Worm (Caenorhabditis elegans) whole organism, young adult: ENCODE data around the gene E04F6.15.

Experiments used
- D2030.7 ChIP-seq: fragments of 200-800 bp; sonication (Bioruptor generic); IDR thresholded peaks from 2 replicates; pipeline ENCODE4 v1.3.6; 2022; ENCODE audit warnings: missing genetic modification reagents, missing genetic modification characterization, missing compliant biosample characterization
- F33H1.4 ChIP-seq: fragments of 200-800 bp; sonication (Bioruptor generic); IDR thresholded peaks from 2 replicates; pipeline ENCODE4 v1.3.6; 2022; ENCODE audit warnings: missing genetic modification reagents, missing genetic modification characterization, missing compliant biosample characterization
- F39B2.1 ChIP-seq: fragments of 200-800 bp; sonication (Bioruptor generic); IDR thresholded peaks from 2 replicates; pipeline ENCODE4 v1.3.6; 2022; ENCODE audit warnings: missing genetic modification reagents, missing genetic modification characterization, missing compliant biosample characterization
- F57A8.1 ChIP-seq: fragments of 200-800 bp; sonication (Bioruptor generic); optimal IDR thresholded peaks from 2 replicates; lab custom pipeline; 2018; ENCODE audit warnings: mild to moderate bottlenecking, missing genetic modification characterization, moderate library complexity, missing compliant biosample characterization
- Y53F4B.3 ChIP-seq: fragments of 200-800 bp; sonication (Bioruptor generic); IDR thresholded peaks from 2 replicates; pipeline ENCODE4 v1.3.6; 2022; ENCODE audit warnings: missing genetic modification reagents, missing genetic modification characterization, missing compliant biosample characterization
- attf-3 ChIP-seq: fragments of 200-800 bp; sonication (Bioruptor generic); conservative IDR thresholded peaks from 2 replicates; pipeline ENCODE4 v1.3.6; 2022; ENCODE audit warnings: missing genetic modification reagents, missing genetic modification characterization, missing compliant biosample characterization
- attf-5 ChIP-seq: fragments of 200-800 bp; sonication (Bioruptor generic); optimal IDR thresholded peaks from 2 replicates; lab custom pipeline; 2018; ENCODE audit warnings: mild to moderate bottlenecking, missing genetic modification characterization, missing compliant biosample characterization
- bed-1 ChIP-seq: fragments of 200-800 bp; sonication (Bioruptor generic); IDR thresholded peaks from 2 replicates; pipeline ENCODE4 v1.3.6; 2022; ENCODE audit warnings: missing genetic modification reagents, missing genetic modification characterization, missing compliant biosample characterization
- chd-7 ChIP-seq: sonication (generic microtip); optimal IDR thresholded peaks from 2 replicates; lab custom pipeline; 2016; ENCODE audit warnings: mild to moderate bottlenecking, missing genetic modification characterization, moderate library complexity, missing compliant biosample characterization
- dox-1 ChIP-seq: fragments of 200-800 bp; sonication (Bioruptor generic); IDR thresholded peaks from 2 replicates; pipeline ENCODE4 v1.3.6; 2022; ENCODE audit warnings: missing genetic modification reagents, missing genetic modification characterization, missing compliant biosample characterization
- dpff-1 ChIP-seq: sonication (generic microtip); optimal IDR thresholded peaks from 2 replicates; lab custom pipeline; 2017; ENCODE audit warnings: mild to moderate bottlenecking, missing genetic modification characterization, missing compliant biosample characterization
- ekl-4 ChIP-seq: fragments of 200-800 bp; sonication (Bioruptor generic); IDR thresholded peaks from 2 replicates; pipeline ENCODE4 v1.3.6; 2022; ENCODE audit warnings: missing genetic modification reagents, missing genetic modification characterization, missing compliant biosample characterization
- ets-4 ChIP-seq: fragments of 200-800 bp; sonication (Bioruptor generic); optimal IDR thresholded peaks from 2 replicates; lab custom pipeline; 2018; ENCODE audit warnings: mild to moderate bottlenecking, missing genetic modification characterization, missing compliant biosample characterization
- hmg-1.2 ChIP-seq: fragments of 200-800 bp; sonication (Bioruptor generic); IDR thresholded peaks from 2 replicates; pipeline ENCODE4 v1.3.6; 2022; ENCODE audit warnings: missing genetic modification reagents, missing genetic modification characterization, missing compliant biosample characterization
- let-607 ChIP-seq, 2 experiments: fragments of 200-800 bp in 1 of 2; sonication (Bioruptor generic) in 1 of 2; sonication (generic microtip) in 1 of 2; optimal IDR thresholded peaks; 2 replicates each; lab custom pipeline; 2016 to 2018; ENCODE audit warnings: mild to moderate bottlenecking in 2 of 2, missing compliant biosample characterization in 2 of 2, missing genetic modification characterization in 2 of 2, moderate library complexity in 2 of 2, missing genotype in 1 of 2
- lin-26 ChIP-seq: fragments of 200-800 bp; sonication (Bioruptor generic); IDR thresholded peaks from 2 replicates; pipeline ENCODE4 v1.3.6; 2022; ENCODE audit warnings: missing genetic modification reagents, missing genetic modification characterization, missing compliant biosample characterization
- lin-35 ChIP-seq, 3 experiments: fragments of 150-350 bp in 2 of 3; sonication (generic microtip) in 1 of 3; optimal IDR thresholded peaks; 2 replicates each; lab custom pipeline; 2014 to 2018; ENCODE audit warnings: missing biosample characterization in 3 of 3, missing genetic modification characterization in 3 of 3, missing genetic modification reagents in 3 of 3
- nfyb-1 ChIP-seq: fragments of 200-800 bp; sonication (Bioruptor generic); IDR thresholded peaks from 2 replicates; pipeline ENCODE4 v1.3.6; 2022; ENCODE audit warnings: missing genetic modification reagents, missing genetic modification characterization, missing compliant biosample characterization
- nhr-80 ChIP-seq: sonication (generic microtip); optimal IDR thresholded peaks from 2 replicates; lab custom pipeline; 2016; ENCODE audit warnings: missing genetic modification characterization, missing compliant biosample characterization
- pbrm-1 ChIP-seq: fragments of 200-800 bp; sonication (Bioruptor generic); IDR thresholded peaks from 2 replicates; pipeline ENCODE4 v1.3.6; 2022; ENCODE audit warnings: missing genetic modification reagents, missing genetic modification characterization, missing compliant biosample characterization
- rcor-1 ChIP-seq: fragments of 200-800 bp; sonication (Bioruptor generic); IDR thresholded peaks from 2 replicates; pipeline ENCODE4 v1.3.6; 2022; ENCODE audit warnings: missing genetic modification reagents, missing genetic modification characterization, missing compliant biosample characterization
- sea-2 ChIP-seq: fragments of 200-800 bp; sonication (Bioruptor generic); IDR thresholded peaks from 2 replicates; pipeline ENCODE4 v1.3.6; 2022; ENCODE audit warnings: missing genetic modification characterization, missing compliant biosample characterization
- snpc-4 ChIP-seq, 5 experiments: fragments of 150-350 bp in 1 of 5; sonication (generic microtip) in 4 of 5; optimal IDR thresholded peaks; 2 replicates each; lab custom pipeline; 2014 to 2018; ENCODE audit warnings: missing genetic modification characterization in 5 of 5, missing biosample characterization in 3 of 5, antibody characterized with exemption in 2 of 5, mild to moderate bottlenecking in 2 of 5, missing compliant biosample characterization in 2 of 5, missing genotype in 2 of 5, moderate library complexity in 2 of 5, missing genetic modification reagents in 1 of 5
- unc-62 ChIP-seq: fragments of 150-350 bp; optimal IDR thresholded peaks from 2 replicates; lab custom pipeline; 2014; ENCODE audit warnings: missing biosample characterization, missing genetic modification reagents, missing genetic modification characterization
- ztf-6 ChIP-seq: fragments of 200-800 bp; sonication (Bioruptor generic); IDR thresholded peaks from 2 replicates; pipeline ENCODE4 v1.3.6; 2022; ENCODE audit warnings: missing genetic modification reagents, missing genetic modification characterization, missing compliant biosample characterization

The E04F6.15 gene

DNA sequence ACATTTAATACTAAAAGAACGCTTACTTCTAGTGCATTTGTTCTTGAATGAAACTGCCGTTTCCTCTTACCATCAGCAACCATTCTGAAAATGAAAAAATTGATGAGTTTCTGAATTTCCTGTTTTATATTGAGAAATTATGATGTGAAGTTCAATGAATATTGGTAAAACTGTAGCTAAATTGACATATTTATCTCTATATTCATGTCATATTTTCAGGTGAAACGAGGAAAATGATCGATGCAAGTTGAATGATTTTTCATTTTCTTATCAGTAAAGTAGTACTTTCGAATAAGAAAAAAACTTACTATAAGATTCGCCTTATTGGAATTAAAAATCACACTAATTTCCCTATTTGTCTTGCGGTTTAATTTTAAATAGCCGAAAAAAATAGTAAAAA is at the start of gene E04F6.15:
E04F6.15 (minus strand) TSS at position 101 of the 400 bp plus-strand sequence.
- TF ChIP-seq sea-2 (GFP tag; lab: Robert Waterston, UW) (no peak), Y53F4B.3 (GFP tag; lab: Robert Waterston, UW) (no peak), rcor-1 (GFP tag; lab: Robert Waterston, UW) (no peak), ets-4 (no peak), F33H1.4 (no peak), snpc-4 (GFP tag; optimal IDR thresholded peaks at IDR 0.05; lab: Kevin White, UChicago) (no peak), snpc-4 (tag; optimal IDR thresholded peaks at IDR 0.05; lab: Kevin White, UChicago) (no peak), F57A8.1 (GFP tag; lab: Kevin White, UChicago) (no peak), chd-7 (tag; lab: Kevin White, UChicago) (no peak), bed-1 (GFP tag; lab: Robert Waterston, UW) (no peak)
- TF ChIP-seq, all 124 proteins: peak for 0

DNA sequence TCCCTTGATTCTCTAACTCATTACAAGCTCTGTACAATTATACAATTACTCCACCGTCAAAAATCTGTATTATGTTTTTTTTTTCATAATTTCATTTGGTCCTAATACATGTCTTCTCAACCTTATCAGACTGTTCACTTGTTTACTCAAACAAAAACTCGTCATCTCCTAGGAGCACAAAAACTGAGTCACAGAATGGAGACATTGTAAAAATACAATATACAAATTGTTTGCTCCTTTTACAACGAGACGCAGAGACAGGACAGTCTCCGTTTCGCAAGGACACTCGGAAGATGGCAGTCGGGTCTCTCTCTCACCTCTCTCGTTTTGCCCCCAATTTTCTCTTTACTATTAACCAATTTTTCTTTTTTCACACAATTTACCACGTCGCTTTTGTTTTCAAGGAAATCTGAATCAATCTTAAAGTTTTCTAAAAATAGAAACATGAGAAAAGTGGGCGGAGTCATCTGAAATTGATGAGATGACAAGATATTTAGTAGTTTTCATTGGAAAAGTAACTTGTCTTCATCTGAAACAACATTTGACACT is 45.6 kb upstream of the E04F6.15 start, which contains the start of gene F32A5.8:
F32A5.8 (plus strand) TSS at position 499 of the 549 bp plus-strand sequence.
- 0 out of 2 replicates have a peak, but pooled peaks have one; percentile 15 for TF ChIP-seq nfyb-1 (GFP tag; lab: Robert Waterston, UW)
- TF ChIP-seq sea-2 (GFP tag; lab: Robert Waterston, UW) = no peak
- 0 out of 2 replicates have a peak, but pooled peaks have one; percentile 16 for TF ChIP-seq hmg-1.2 (GFP tag; lab: Robert Waterston, UW)
- peak; percentile 29; the same call in 1 of the 2 replicates for TF ChIP-seq pbrm-1 (GFP tag; lab: Robert Waterston, UW)
- 0 out of 2 replicates have a peak, but pooled peaks have one; percentile 36 for TF ChIP-seq ekl-4 (GFP tag; lab: Robert Waterston, UW)
- TF ChIP-seq F39B2.1 = no peak
- TF ChIP-seq attf-3 (GFP tag; lab: Robert Waterston, UW) = 0 out of 2 replicates have a peak, but pooled peaks have one; percentile 23
- TF ChIP-seq nhr-80 (tag; lab: Kevin White, UChicago) = peak; percentile 82
- peak; percentile 15 for TF ChIP-seq attf-5 (GFP tag; lab: Kevin White, UChicago)

DNA sequence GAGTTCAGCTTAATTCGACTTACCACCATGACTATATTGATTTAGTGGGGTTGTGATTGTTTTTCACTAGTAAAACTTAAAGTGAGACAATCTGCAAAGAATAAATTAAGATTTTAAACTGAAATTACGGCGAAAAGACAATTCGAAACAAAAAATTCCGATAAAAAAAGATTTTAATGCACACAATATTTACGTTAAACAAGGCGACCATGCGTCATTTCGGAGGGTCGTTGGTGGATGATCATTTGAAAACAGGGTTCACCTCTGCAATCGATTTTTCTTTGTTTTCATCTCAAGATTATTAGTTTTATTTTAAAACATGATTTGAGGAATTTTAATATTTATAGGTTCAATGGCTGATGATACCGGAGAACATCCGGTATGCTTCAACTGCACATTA is 43.0 kb upstream of the E04F6.15 start, which contains the start of gene lsm-4:
lsm-4 (minus strand) TSS at position 91 of the 400 bp plus-strand sequence.
- TF ChIP-seq ztf-6 (GFP tag; lab: Robert Waterston, UW) = no peak
- TF ChIP-seq attf-3 (GFP tag; lab: Robert Waterston, UW) = peak; percentile 86
- TF ChIP-seq dox-1 (GFP tag; lab: Robert Waterston, UW) = no peak

DNA sequence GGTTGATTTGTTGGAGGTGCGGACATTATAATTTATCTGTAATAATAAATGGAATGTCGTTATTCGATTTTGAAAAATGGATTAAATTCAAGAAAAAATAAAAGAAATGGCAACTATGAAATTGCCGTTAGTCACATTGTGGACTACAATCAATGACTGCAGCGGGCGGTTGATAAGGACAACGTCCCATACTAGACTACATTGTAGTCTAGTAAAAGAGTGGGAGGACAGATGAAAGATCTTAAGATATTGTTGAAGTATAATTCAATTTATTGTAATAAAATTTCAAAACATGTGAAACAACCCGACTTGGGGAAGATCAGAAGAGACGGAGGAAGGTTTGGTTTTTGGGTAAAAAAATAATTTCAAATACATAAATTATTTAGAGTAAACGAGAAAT is 41.9 kb upstream of the E04F6.15 start, which contains the start of the genes prx-13 and ada-2:
prx-13 (minus strand) TSS at position 38 of the 400 bp plus-strand sequence.
ada-2 (plus strand) TSS at position 282 of the 400 bp plus-strand sequence.
- TF ChIP-seq snpc-4 (GFP tag; optimal IDR thresholded peaks at IDR 0.05; lab: Kevin White, UChicago) (no peak), snpc-4 (tag; optimal IDR thresholded peaks at IDR 0.05; lab: Kevin White, UChicago) (peak in 1 of 4 experiments; percentile 15), lin-35 (GFP tag; optimal IDR thresholded peaks at IDR 0.05; lab: Kevin White, UChicago) (no peak), nhr-80 (tag; lab: Kevin White, UChicago) (peak; percentile 62), F57A8.1 (GFP tag; lab: Kevin White, UChicago) (no peak), D2030.7 (GFP tag; lab: Robert Waterston, UW) (no peak)
- TF ChIP-seq, all 124 proteins: peak for 2

DNA sequence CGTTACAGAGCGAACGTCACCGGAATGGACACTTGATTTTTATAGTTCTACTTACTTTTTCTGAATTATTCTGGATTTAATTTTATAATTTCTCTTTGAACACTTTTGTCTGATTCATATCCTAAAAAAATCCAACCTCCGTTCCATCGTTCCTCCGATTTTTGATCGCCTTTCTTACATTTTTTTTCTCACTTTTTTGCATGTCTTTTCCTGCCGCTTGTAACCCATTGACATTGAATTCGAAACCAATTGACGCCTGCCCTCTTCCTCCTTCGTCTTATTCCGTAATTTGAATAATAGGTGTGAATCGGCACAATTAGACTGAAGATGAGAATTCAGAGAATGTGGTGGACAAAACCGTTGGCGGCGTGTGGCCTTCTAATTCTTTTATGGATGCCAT is 35.5 kb upstream of the E04F6.15 start, which contains the start of gene skpo-3:
skpo-3 (plus strand) TSS at position 301 of the 400 bp plus-strand sequence.
- TF ChIP-seq attf-3 (GFP tag; lab: Robert Waterston, UW) (no peak), D2030.7 (GFP tag; lab: Robert Waterston, UW) (no peak)
- TF ChIP-seq, all 124 proteins: peak for 0

DNA sequence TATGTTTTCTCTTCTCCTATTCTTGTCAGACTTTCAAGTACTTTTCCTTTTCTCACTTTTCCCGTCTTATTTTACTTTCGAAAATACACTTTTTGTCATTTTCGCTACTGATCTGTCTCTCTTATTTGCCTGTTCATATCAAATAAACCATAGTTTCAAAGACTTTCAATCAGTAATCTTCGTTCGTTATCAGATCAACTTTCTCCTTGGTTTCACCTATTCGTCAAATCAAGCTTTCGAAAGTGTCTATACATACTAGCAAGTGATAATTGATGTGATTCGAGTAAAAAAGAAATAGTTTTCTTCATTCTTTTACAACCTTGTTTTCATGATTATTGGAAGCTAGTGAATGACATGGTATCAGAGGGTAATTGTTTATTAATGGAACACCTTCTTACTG is 32.7 kb upstream of the E04F6.15 start:
- no peak for TF ChIP-seq unc-62 (GFP tag; lab: Kevin White, UChicago)
- no peak for TF ChIP-seq let-607 (tag; optimal IDR thresholded peaks at IDR 0.05; lab: Kevin White, UChicago)
- TF ChIP-seq nhr-80 (tag; lab: Kevin White, UChicago) = peak; percentile 7
- no peak for TF ChIP-seq dpff-1 (tag; lab: Kevin White, UChicago)
- TF ChIP-seq lin-26 (GFP tag; lab: Robert Waterston, UW) = no peak
